Worm (Caenorhabditis elegans): ENCODE measurements around the gene ZK945.7.

ZK945.7 gene

ce11 chrII:10134285-10134995 is 26.2 kb upstream of the ZK945.7 start, which contains the start of gene F27E5.9 (continued):
- TF ChIP-seq duxl-1 (tag; optimal IDR thresholded peaks at IDR 0.05; ENCODE audit: poor library complexity) (no peak), daf-16 (GFP tag; optimal IDR thresholded peaks at IDR 0.05) (no peak), daf-16 (tag; optimal IDR thresholded peaks at IDR 0.05) (peak; percentile 85), nhr-77 (tag; optimal IDR thresholded peaks at IDR 0.05) (peak; percentile 52), fos-1 (tag; optimal IDR thresholded peaks at IDR 0.05) (no peak), unc-62 (GFP tag; optimal IDR thresholded peaks at IDR 0.05 in 1 of 2) (no peak), unc-62 (tag; optimal IDR thresholded peaks at IDR 0.05) (no peak), pqm-1 (tag; optimal IDR thresholded peaks at IDR 0.05) (peak; percentile 99), lin-1 (GFP tag; IDR thresholded peaks at IDR 0.05) (no peak), zip-11 (GFP tag; IDR thresholded peaks at IDR 0.05) (no peak), nhr-111 (GFP tag; optimal IDR thresholded peaks at IDR 0.05) (no peak), dmd-8 (GFP tag; IDR thresholded peaks at IDR 0.05) (no peak), saeg-2 (GFP tag; IDR thresholded peaks at IDR 0.05) (no peak), hlh-11 (tag; optimal IDR thresholded peaks at IDR 0.05) (no peak), ceh-32 (tag; optimal IDR thresholded peaks at IDR 0.05; ENCODE audit: poor library complexity) (no peak), pha-4 (GFP tag; IDR thresholded peaks at IDR 0.05) (no peak), pha-4 (tag; optimal IDR thresholded peaks at IDR 0.05) (no peak), nhr-25 (tag; optimal IDR thresholded peaks at IDR 0.05; ENCODE audit: borderline replicate concordance, insufficient read depth) (no peak), mep-1 (tag; optimal IDR thresholded peaks at IDR 0.05) (no peak), nhr-10 (tag; optimal IDR thresholded peaks at IDR 0.05) (no peak), F44E2.7 (GFP tag; IDR thresholded peaks at IDR 0.05) (no peak), mdl-1 (tag; optimal IDR thresholded peaks at IDR 0.05) (no peak), php-3 (GFP tag; IDR thresholded peaks at IDR 0.05) (no peak; the same call in 1 of the 2 replicates), mdt-29 (GFP tag; IDR thresholded peaks at IDR 0.05) (no peak), daf-8 (GFP tag; IDR thresholded peaks at IDR 0.05) (no peak)

ce11 chrII:10132818-10133217 is 24.5 kb upstream of the ZK945.7 start:
- TF ChIP-seq T20F7.1 (GFP tag; optimal IDR thresholded peaks at IDR 0.05) (no peak), nhr-77 (tag; optimal IDR thresholded peaks at IDR 0.05) (no peak), rbr-2 (tag; optimal IDR thresholded peaks at IDR 0.05) (no peak), spr-1 (tag; optimal IDR thresholded peaks at IDR 0.05) (no peak), mxl-3 (GFP tag; optimal IDR thresholded peaks at IDR 0.05) (no peak), dve-1 (tag; optimal IDR thresholded peaks at IDR 0.05; ENCODE audit: insufficient read depth) (no peak), nhr-42 (GFP tag; IDR thresholded peaks at IDR 0.05) (no peak), aha-1 (tag) (peak; percentile 76), zip-2 (tag; optimal IDR thresholded peaks at IDR 0.05) (no peak), nhr-11 (tag; optimal IDR thresholded peaks at IDR 0.05) (peak; percentile 26), ceh-20 (GFP tag; IDR thresholded peaks at IDR 0.05) (no peak), Y5F2A.4 (GFP tag; optimal IDR thresholded peaks at IDR 0.05) (no peak), ama-1 (optimal IDR thresholded peaks at IDR 0.05) (no peak)

ce11 chrII:10131760-10132159 is 23.5 kb upstream of the ZK945.7 start, which contains the start of gene F27E5.5:
Gene F27E5.5, minus strand, starts transcription at chrII:10131860.
- TF ChIP-seq nhr-11 (tag; optimal IDR thresholded peaks at IDR 0.05) (no peak), set-16 (GFP tag; IDR thresholded peaks at IDR 0.05) (no peak), ama-1 (optimal IDR thresholded peaks at IDR 0.05) (no peak), nhr-42 (GFP tag; IDR thresholded peaks at IDR 0.05) (no peak), dpl-1 (GFP tag; optimal IDR thresholded peaks at IDR 0.05) (no peak), daf-16 (GFP tag; optimal IDR thresholded peaks at IDR 0.05) (no peak), daf-16 (tag; optimal IDR thresholded peaks at IDR 0.05) (no peak), ceh-82 (tag; optimal IDR thresholded peaks at IDR 0.05) (no peak), R02D3.7 (tag; optimal IDR thresholded peaks at IDR 0.05) (no peak), ceh-20 (GFP tag; IDR thresholded peaks at IDR 0.05) (no peak), lin-38 (GFP tag; IDR thresholded peaks at IDR 0.05) (no peak), ztf-7 (tag; optimal IDR thresholded peaks at IDR 0.05) (no peak), cey-2 (tag; optimal IDR thresholded peaks at IDR 0.05; ENCODE audit: borderline replicate concordance, insufficient read depth) (no peak)
